Fruit fly (Drosophila melanogaster) whole organism, prepupa: Measurements from ENCODE around the gene thw.

ENCODE experiments used
- CG10631 ChIP-seq: fragments of 200-800 bp; sonication (Bioruptor generic); optimal IDR thresholded peaks from 2 replicates; lab custom pipeline; 2016; ENCODE audit warnings: missing biosample characterization, missing genetic modification characterization
- CG10669 ChIP-seq: fragments of 200-800 bp; sonication (Bioruptor generic); optimal IDR thresholded peaks from 3 replicates; lab custom pipeline; 2018; ENCODE audit warnings: missing biosample characterization, mild to moderate bottlenecking, missing genetic modification characterization, moderate library complexity
- CG11294 ChIP-seq: fragments of 200-800 bp; sonication (Bioruptor generic); IDR thresholded peaks from 2 replicates; pipeline ENCODE4 v1.3.6; 2022; ENCODE audit warnings: missing biosample characterization, missing genetic modification characterization
- CG15336 ChIP-seq: fragments of 200-800 bp; sonication (Bioruptor generic); IDR thresholded peaks from 2 replicates; pipeline ENCODE4 v1.3.6; 2022; ENCODE audit warnings: missing biosample characterization, missing genetic modification characterization
- CG1621 ChIP-seq: fragments of 200-800 bp; sonication (Bioruptor generic); optimal IDR thresholded peaks from 3 replicates; lab custom pipeline; 2018; ENCODE audit warnings: missing biosample characterization, mild to moderate bottlenecking, missing genetic modification characterization
- CG16779 ChIP-seq: fragments of 200-800 bp; sonication (Bioruptor generic); optimal IDR thresholded peaks from 3 replicates; lab custom pipeline; 2017; ENCODE audit warnings: missing biosample characterization, mild to moderate bottlenecking, missing genetic modification characterization
- CG3032 ChIP-seq: fragments of 200-800 bp; optimal IDR thresholded peaks from 2 replicates; lab custom pipeline; 2019; ENCODE audit warnings: missing biosample characterization, mild to moderate bottlenecking, missing genetic modification characterization, moderate library complexity
- CG3919 ChIP-seq: fragments of 200-800 bp; sonication (Bioruptor generic); optimal IDR thresholded peaks from 3 replicates; lab custom pipeline; 2016; ENCODE audit warnings: missing biosample characterization, missing genetic modification characterization
- CG4318 ChIP-seq: fragments of 200-800 bp; sonication (Bioruptor generic); optimal IDR thresholded peaks from 3 replicates; lab custom pipeline; 2017; ENCODE audit warnings: missing biosample characterization, mild to moderate bottlenecking, missing genetic modification characterization
- CG6163 ChIP-seq: fragments of 200-800 bp; sonication (Bioruptor generic); IDR thresholded peaks from 3 replicates; pipeline ENCODE4 v1.3.6; 2022; ENCODE audit warnings: missing biosample characterization, missing genetic modification characterization
- CG6792 ChIP-seq: fragments of 200-800 bp; sonication (Bioruptor generic); optimal IDR thresholded peaks from 3 replicates; lab custom pipeline; 2016; ENCODE audit warnings: missing biosample characterization, missing genetic modification characterization
- CG6808 ChIP-seq: fragments of 200-800 bp; sonication (Bioruptor generic); optimal IDR thresholded peaks from 3 replicates; lab custom pipeline; 2017; ENCODE audit warnings: missing biosample characterization, missing genetic modification characterization, mild to moderate bottlenecking, moderate library complexity, missing genetic modification reagents
- CG6854 ChIP-seq: fragments of 200-800 bp; sonication (Bioruptor generic); optimal IDR thresholded peaks from 2 replicates; lab custom pipeline; 2017; ENCODE audit warnings: missing biosample characterization, mild to moderate bottlenecking, missing genetic modification characterization
- CG7368 ChIP-seq: fragments of 200-800 bp; sonication (Bioruptor generic); optimal IDR thresholded peaks from 3 replicates; lab custom pipeline; 2016; ENCODE audit warnings: missing biosample characterization, missing genetic modification characterization
- CG8119 ChIP-seq: fragments of 200-800 bp; sonication (Bioruptor generic); IDR thresholded peaks from 3 replicates; pipeline ENCODE4 v1.3.6; 2022; ENCODE audit warnings: missing biosample characterization, missing genetic modification characterization
- CG8319 ChIP-seq: fragments of 200-800 bp; sonication (Bioruptor generic); optimal IDR thresholded peaks from 3 replicates; lab custom pipeline; 2016; ENCODE audit warnings: missing biosample characterization, missing genetic modification characterization
- CG8632 ChIP-seq: fragments of 200-800 bp; sonication (Bioruptor generic); optimal IDR thresholded peaks from 3 replicates; lab custom pipeline; 2016; ENCODE audit warnings: missing biosample characterization, missing genetic modification characterization
- CG9139 ChIP-seq: fragments of 200-800 bp; sonication (Bioruptor generic); optimal IDR thresholded peaks from 3 replicates; lab custom pipeline; 2017; ENCODE audit warnings: missing biosample characterization, mild to moderate bottlenecking, missing genetic modification characterization
- Eip78C ChIP-seq: fragments of 200-800 bp; sonication (Bioruptor generic); peaks from one replicate; lab custom pipeline; 2016; ENCODE audit warnings: missing biosample characterization, missing genetic modification characterization
- Ets21C ChIP-seq: fragments of 200-800 bp; sonication (Bioruptor generic); optimal IDR thresholded peaks from 3 replicates; lab custom pipeline; 2016; ENCODE audit warnings: missing biosample characterization, missing genetic modification characterization
- Ets96B ChIP-seq: fragments of 200-800 bp; optimal IDR thresholded peaks from 2 replicates; lab custom pipeline; 2019; ENCODE audit warnings: missing biosample characterization, mild to moderate bottlenecking, missing genetic modification characterization, moderate library complexity
- Gug ChIP-seq: fragments of 200-800 bp; sonication (Bioruptor generic); IDR thresholded peaks from 2 replicates; pipeline ENCODE4 v1.3.6; 2022; ENCODE audit warnings: missing biosample characterization, missing genetic modification characterization
- Hr38 ChIP-seq: sonication (Bioruptor generic); optimal IDR thresholded peaks from 2 replicates; lab custom pipeline; 2016; ENCODE audit warnings: missing biosample characterization, missing genetic modification characterization
- Hr39 ChIP-seq: fragments of 200-800 bp; sonication (Bioruptor generic); optimal IDR thresholded peaks from 2 replicates; lab custom pipeline; 2016; ENCODE audit warnings: missing biosample characterization, missing genetic modification characterization
- Hr4 ChIP-seq: fragments of 200-800 bp; sonication (Bioruptor generic); optimal IDR thresholded peaks from 3 replicates; lab custom pipeline; 2016; ENCODE audit warnings: missing biosample characterization, missing genetic modification characterization
- Lpt ChIP-seq: fragments of 200-800 bp; sonication (Bioruptor generic); optimal IDR thresholded peaks from 3 replicates; lab custom pipeline; 2016; ENCODE audit warnings: missing biosample characterization, missing genetic modification characterization
- Met ChIP-seq: fragments of 200-800 bp; sonication (Bioruptor generic); optimal IDR thresholded peaks from 3 replicates; lab custom pipeline; 2016; ENCODE audit warnings: missing biosample characterization, missing genetic modification characterization
- OdsH ChIP-seq: fragments of 200-800 bp; sonication (Bioruptor generic); optimal IDR thresholded peaks from 3 replicates; lab custom pipeline; 2016; ENCODE audit warnings: missing biosample characterization, missing genetic modification characterization
- Sox102F ChIP-seq: fragments of 200-800 bp; sonication (Bioruptor generic); optimal IDR thresholded peaks from 2 replicates; lab custom pipeline; 2016; ENCODE audit warnings: missing biosample characterization, mild to moderate bottlenecking, missing genetic modification characterization
- Sox14 ChIP-seq: fragments of 200-800 bp; sonication (Bioruptor generic); optimal IDR thresholded peaks from 3 replicates; lab custom pipeline; 2016; ENCODE audit warnings: missing biosample characterization, missing genetic modification characterization
- acj6 ChIP-seq: fragments of 200-800 bp; sonication (Bioruptor generic); optimal IDR thresholded peaks from 3 replicates; lab custom pipeline; 2016; ENCODE audit warnings: missing biosample characterization, missing genetic modification characterization
- dsx ChIP-seq: fragments of 200-800 bp; optimal IDR thresholded peaks from 3 replicates; lab custom pipeline; 2019; ENCODE audit warnings: missing biosample characterization, mild to moderate bottlenecking, missing genetic modification characterization, moderate library complexity; ENCODE audit not compliant: poor library complexity, severe bottlenecking
- eg ChIP-seq: fragments of 200-800 bp; sonication (Bioruptor generic); IDR thresholded peaks from 3 replicates; pipeline ENCODE4 v1.3.6; 2022; ENCODE audit warnings: missing biosample characterization, missing genetic modification characterization
- esn ChIP-seq: fragments of 200-800 bp; sonication (Bioruptor generic); optimal IDR thresholded peaks from 2 replicates; lab custom pipeline; 2016; ENCODE audit warnings: missing biosample characterization, mild to moderate bottlenecking, missing genetic modification characterization, moderate library complexity
- lz ChIP-seq: fragments of 200-800 bp; sonication (Bioruptor generic); optimal IDR thresholded peaks from 3 replicates; lab custom pipeline; 2016; ENCODE audit warnings: missing biosample characterization, missing genetic modification characterization
- net ChIP-seq: fragments of 200-800 bp; sonication (Bioruptor generic); optimal IDR thresholded peaks from 3 replicates; lab custom pipeline; 2016; ENCODE audit warnings: missing biosample characterization, missing genetic modification characterization
- salr ChIP-seq, 2 experiments: fragments of 200-800 bp; sonication (Bioruptor generic); optimal IDR thresholded peaks; 3 replicates each; lab custom pipeline; 2016 to 2018; ENCODE audit warnings: missing biosample characterization in 2 of 2, missing genetic modification characterization in 2 of 2, mild to moderate bottlenecking in 1 of 2
- ss ChIP-seq, 2 experiments: fragments of 200-800 bp; sonication (Bioruptor generic); optimal IDR thresholded peaks; 2 replicates in 1 of 2; 3 replicates in 1 of 2; lab custom pipeline; 2017 to 2018; ENCODE audit warnings: mild to moderate bottlenecking in 2 of 2, missing biosample characterization in 2 of 2, missing genetic modification characterization in 2 of 2, moderate library complexity in 1 of 2
- svp ChIP-seq: fragments of 200-800 bp; sonication (Bioruptor generic); peaks from one replicate; lab custom pipeline; 2016; ENCODE audit warnings: missing biosample characterization, missing genetic modification characterization
- topi ChIP-seq: fragments of 200-800 bp; sonication (Bioruptor generic); optimal IDR thresholded peaks from 3 replicates; lab custom pipeline; 2016; ENCODE audit warnings: missing biosample characterization, missing genetic modification characterization

thw gene

dm6 chr3R:7223972-7224464 is at the start of gene thw:
Gene thw (plus strand): TSS chr3R:7224414.
- TF ChIP-seq dsx (GFP tag; lab: Kevin White, UChicago) (peak; percentile 90), acj6 (GFP tag; lab: Kevin White, UChicago) (no peak), eg (0 out of 3 replicates have a peak, but pooled peaks have one; percentile 45), CG3032 (tag; lab: Kevin White, UChicago) (no peak), CG6163 (peak; percentile 34; the same call in 1 of the 3 replicates), Eip78C (no peak)

- peak; percentile 71 for TF ChIP-seq CG1621 (tag; lab: Kevin White, UChicago)
- no peak for TF ChIP-seq Hr4 (GFP tag; lab: Kevin White, UChicago)
- no peak for TF ChIP-seq Met (GFP tag; lab: Kevin White, UChicago)
- TF ChIP-seq dsx (GFP tag; lab: Kevin White, UChicago) = peak; percentile 81
- TF ChIP-seq Hr39 (GFP tag; lab: Kevin White, UChicago) = no peak
- peak in 1 of 2 experiments; percentile 33 for TF ChIP-seq ss (GFP tag; optimal IDR thresholded peaks at IDR 0.05; lab: Kevin White, UChicago)
- TF ChIP-seq CG10631 (GFP tag; lab: Kevin White, UChicago) = no peak
Measured at dm6 chr3R:7174755-7175154, 49.5 kb upstream of the thw start.

dm6 chr3R:7186242-7187092 is 37.7 kb upstream of the thw start, which contains the start of the genes CG10055 and lap:
Gene CG10055 (minus strand): TSS chr3R:7186673.
Gene lap (plus strand): TSS chr3R:7186994.
- TF ChIP-seq CG1621 (tag; lab: Kevin White, UChicago) (no peak), CG11294 (0 out of 2 replicates have a peak, but pooled peaks have one; percentile 4), CG8319 (GFP tag; lab: Kevin White, UChicago) (no peak), CG3032 (tag; lab: Kevin White, UChicago) (peak; percentile 3), svp (peak; percentile 56)
- TF ChIP-seq, all 60 proteins: peak for 3

dm6 chr3R:7187093-7187912 is 36.9 kb upstream of the thw start:
- TF ChIP-seq CG9139 (GFP tag; lab: Kevin White, UChicago) = peak; percentile 2
- TF ChIP-seq CG6854 (GFP tag; lab: Kevin White, UChicago) = no peak
- TF ChIP-seq CG8632 (GFP tag; lab: Kevin White, UChicago) = peak; percentile 15
- TF ChIP-seq CG10669 (GFP tag; lab: Kevin White, UChicago) = peak; percentile 33
- no peak for TF ChIP-seq CG16779 (tag; lab: Kevin White, UChicago)
- peak; percentile 23 for TF ChIP-seq CG4318 (GFP tag; lab: Kevin White, UChicago)
- no peak for TF ChIP-seq Gug (GFP tag; lab: Robert Waterston, UW)
- no peak for TF ChIP-seq dsx (GFP tag; lab: Kevin White, UChicago)
- no peak for TF ChIP-seq OdsH (GFP tag; lab: Kevin White, UChicago)
- TF ChIP-seq salr (GFP tag; optimal IDR thresholded peaks at IDR 0.05; lab: Kevin White, UChicago) = peak in 1 of 2 experiments; percentile 17
- TF ChIP-seq CG3032 (tag; lab: Kevin White, UChicago) = peak; percentile 25
- peak; percentile 0 for TF ChIP-seq Ets21C (GFP tag; lab: Kevin White, UChicago)
- no peak for TF ChIP-seq CG6808
- TF ChIP-seq CG1621 (tag; lab: Kevin White, UChicago) = no peak
- TF ChIP-seq Ets96B (tag; lab: Kevin White, UChicago) = peak; percentile 16
- TF ChIP-seq Lpt (GFP tag; lab: Kevin White, UChicago) = peak; percentile 3
- TF ChIP-seq CG7368 (GFP tag; lab: Kevin White, UChicago) = peak; percentile 40
- TF ChIP-seq Sox102F = peak; percentile 17
- peak; percentile 27 for TF ChIP-seq CG6792 (GFP tag; lab: Kevin White, UChicago)
- peak; percentile 28 for TF ChIP-seq topi (GFP tag; lab: Kevin White, UChicago)
- TF ChIP-seq Hr38 = no peak
- no peak for TF ChIP-seq CG3919 (GFP tag; lab: Kevin White, UChicago)
- TF ChIP-seq Sox14 (GFP tag; lab: Kevin White, UChicago) = peak; percentile 9
- TF ChIP-seq Hr39 (GFP tag; lab: Kevin White, UChicago) = no peak
- peak; percentile 40 for TF ChIP-seq lz (GFP tag; lab: Kevin White, UChicago)
- TF ChIP-seq CG11294 = no peak
- TF ChIP-seq CG8119 (GFP tag; lab: Robert Waterston, UW) = no peak
- TF ChIP-seq CG10631 (GFP tag; lab: Kevin White, UChicago) = peak; percentile 43
- peak; percentile 57; the same call in 1 of the 2 replicates for TF ChIP-seq CG15336 (GFP tag; lab: Robert Waterston, UW)
- TF ChIP-seq esn = peak; percentile 45
- TF ChIP-seq net (GFP tag; lab: Kevin White, UChicago) = peak; percentile 53
